Fruit fly (Drosophila melanogaster) whole organism, adult: ENCODE measurements around the gene CG43439.
A peak's percentile ranks its signal among the peaks of the same experiment; 100 is the strongest.

Source experiments
- CG11617 ChIP-seq: fragments of 200-800 bp; sonication (Bioruptor generic); optimal IDR thresholded peaks from 2 replicates; lab custom pipeline; 2017; ENCODE audit warnings: mild to moderate bottlenecking, missing biosample characterization, missing genetic modification reagents, missing genetic modification characterization
- CG12768 ChIP-seq: fragments of 200-800 bp; sonication (Bioruptor generic); optimal IDR thresholded peaks from 2 replicates; lab custom pipeline; 2017; ENCODE audit warnings: missing biosample characterization, missing genetic modification characterization, mild to moderate bottlenecking, moderate library complexity, missing genetic modification reagents
- CG14711 ChIP-seq: fragments of 200-800 bp; sonication (Bioruptor generic); optimal IDR thresholded peaks from 2 replicates; lab custom pipeline; 2018; ENCODE audit warnings: missing biosample characterization, mild to moderate bottlenecking, missing genetic modification characterization, moderate library complexity
- CG1620 ChIP-seq: fragments of 200-800 bp; sonication (Bioruptor generic); optimal IDR thresholded peaks from 2 replicates; lab custom pipeline; 2016; ENCODE audit warnings: missing biosample characterization, missing genetic modification characterization
- CG33017 ChIP-seq: fragments of 200-800 bp; sonication (Bioruptor generic); optimal IDR thresholded peaks from 2 replicates; lab custom pipeline; 2018; ENCODE audit warnings: missing biosample characterization, mild to moderate bottlenecking, missing genetic modification characterization, moderate library complexity
- CG5204 ChIP-seq: fragments of 200-800 bp; sonication (Bioruptor generic); optimal IDR thresholded peaks from 2 replicates; lab custom pipeline; 2016; ENCODE audit warnings: missing biosample characterization, missing genetic modification characterization
- CG7045 ChIP-seq: fragments of 200-800 bp; sonication (Bioruptor generic); optimal IDR thresholded peaks from 2 replicates; lab custom pipeline; 2017; ENCODE audit warnings: missing biosample characterization, mild to moderate bottlenecking, missing genetic modification characterization
- CG7101 ChIP-seq: fragments of 200-800 bp; sonication (Bioruptor generic); optimal IDR thresholded peaks from 2 replicates; lab custom pipeline; 2018; ENCODE audit warnings: missing biosample characterization, mild to moderate bottlenecking, missing genetic modification characterization, moderate library complexity
- Clk ChIP-seq: fragments of 200-800 bp; sonication (Bioruptor generic); optimal IDR thresholded peaks from 2 replicates; lab custom pipeline; 2017; ENCODE audit warnings: missing biosample characterization, missing genetic modification characterization
- Crg-1 ChIP-seq: fragments of 200-800 bp; sonication (Bioruptor generic); optimal IDR thresholded peaks from 2 replicates; lab custom pipeline; 2016; ENCODE audit warnings: missing biosample characterization, missing genetic modification characterization
- Hr96 ChIP-seq: fragments of 200-800 bp; sonication (Bioruptor generic); optimal IDR thresholded peaks from 2 replicates; lab custom pipeline; 2016; ENCODE audit warnings: missing biosample characterization, missing genetic modification characterization
- Mnt ChIP-seq: fragments of 200-800 bp; sonication (Bioruptor generic); optimal IDR thresholded peaks from 2 replicates; lab custom pipeline; 2016; ENCODE audit warnings: missing biosample characterization, mild to moderate bottlenecking, missing genetic modification characterization
- bab1 ChIP-seq: fragments of 200-800 bp; sonication (Bioruptor generic); optimal IDR thresholded peaks from 3 replicates; lab custom pipeline; 2019; ENCODE audit warnings: missing biosample characterization, mild to moderate bottlenecking, missing genetic modification characterization, moderate library complexity
- cic ChIP-seq: fragments of 200-800 bp; sonication (Bioruptor generic); optimal IDR thresholded peaks from 2 replicates; lab custom pipeline; 2017; ENCODE audit warnings: missing biosample characterization, mild to moderate bottlenecking, missing genetic modification characterization, moderate library complexity
- cnc ChIP-seq, 2 experiments: fragments of >200 bp; optimal IDR thresholded peaks; 2 replicates each; lab custom pipeline; 2017
- kay ChIP-seq: fragments of 200-800 bp; sonication (Bioruptor generic); peaks from one replicate; lab custom pipeline; 2016; ENCODE audit warnings: missing biosample characterization, missing genetic modification characterization, borderline replicate concordance
- ovo ChIP-seq: fragments of 200-800 bp; sonication (Bioruptor generic); optimal IDR thresholded peaks from 2 replicates; lab custom pipeline; 2016; ENCODE audit warnings: missing biosample characterization, missing genetic modification characterization
- pad ChIP-seq: fragments of 200-800 bp; sonication (Bioruptor generic); optimal IDR thresholded peaks from 3 replicates; lab custom pipeline; 2017; ENCODE audit warnings: missing biosample characterization, missing genetic modification characterization, mild to moderate bottlenecking, moderate library complexity, missing genetic modification reagents
- tj ChIP-seq: fragments of 200-800 bp; sonication (Bioruptor generic); optimal IDR thresholded peaks from 3 replicates; lab custom pipeline; 2017; ENCODE audit warnings: missing biosample characterization, mild to moderate bottlenecking, missing genetic modification characterization, moderate library complexity
- toe ChIP-seq: fragments of 200-800 bp; sonication (Bioruptor generic); optimal IDR thresholded peaks from 2 replicates; lab custom pipeline; 2016; ENCODE audit warnings: missing biosample characterization, missing genetic modification characterization

Gene CG43439

DNA sequence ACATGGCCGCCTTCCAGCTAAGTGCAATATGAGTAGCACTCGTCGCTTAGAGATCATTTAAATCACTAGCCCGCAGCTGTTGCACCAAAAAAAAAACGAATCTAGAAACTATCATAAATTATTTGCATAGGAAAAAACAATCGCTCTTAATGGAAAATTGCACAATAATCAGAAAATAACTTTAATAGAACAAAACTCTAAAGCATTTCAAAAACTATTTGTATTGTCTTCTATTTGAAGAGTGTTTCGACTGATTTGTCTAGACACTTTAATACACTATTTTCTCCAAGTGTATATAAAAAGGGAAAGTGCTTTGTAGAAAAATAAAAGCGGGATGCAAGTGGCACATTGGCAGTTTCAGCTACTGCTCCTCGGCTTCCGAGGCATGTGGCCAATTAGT lies 22.0 kb upstream of the CG43439 start:
- TF ChIP-seq pad (no peak), CG14711 (tag; lab: Kevin White, UChicago) (no peak), Hr96 (GFP tag; lab: Kevin White, UChicago) (no peak), tj (no peak), CG12768 (no peak), bab1 (GFP tag; lab: Kevin White, UChicago) (no peak), kay (GFP tag; lab: Kevin White, UChicago) (no peak), Mnt (GFP tag; lab: Kevin White, UChicago) (no peak), cic (GFP tag; lab: Kevin White, UChicago) (no peak), ovo (GFP tag; lab: Kevin White, UChicago) (no peak), toe (GFP tag; lab: Kevin White, UChicago) (no peak), CG7101 (no peak), CG7045 (GFP tag; lab: Kevin White, UChicago) (no peak), cnc (optimal IDR thresholded peaks at IDR 0.05; lab: Kevin White, UChicago) (no peak), CG11617 (GFP tag; lab: Kevin White, UChicago) (no peak), Crg-1 (GFP tag; lab: Kevin White, UChicago) (no peak), CG5204 (GFP tag; lab: Kevin White, UChicago) (no peak), CG1620 (no peak), CG33017 (tag; lab: Kevin White, UChicago) (no peak), Clk (GFP tag; lab: Kevin White, UChicago) (no peak)

dm6 chr3L:7003132-7003531 lies 18.7 kb upstream of the CG43439 start:
- TF ChIP-seq CG33017 (tag; lab: Kevin White, UChicago) (no peak), CG7045 (GFP tag; lab: Kevin White, UChicago) (no peak), CG1620 (no peak), CG7101 (no peak), Mnt (GFP tag; lab: Kevin White, UChicago) (no peak), ovo (GFP tag; lab: Kevin White, UChicago) (no peak), Clk (GFP tag; lab: Kevin White, UChicago) (no peak), pad (no peak), cnc (optimal IDR thresholded peaks at IDR 0.05; lab: Kevin White, UChicago) (no peak), Hr96 (GFP tag; lab: Kevin White, UChicago) (no peak), cic (GFP tag; lab: Kevin White, UChicago) (no peak), CG14711 (tag; lab: Kevin White, UChicago) (no peak), bab1 (GFP tag; lab: Kevin White, UChicago) (no peak), Crg-1 (GFP tag; lab: Kevin White, UChicago) (no peak), tj (no peak), CG5204 (GFP tag; lab: Kevin White, UChicago) (no peak), toe (GFP tag; lab: Kevin White, UChicago) (no peak)

DNA sequence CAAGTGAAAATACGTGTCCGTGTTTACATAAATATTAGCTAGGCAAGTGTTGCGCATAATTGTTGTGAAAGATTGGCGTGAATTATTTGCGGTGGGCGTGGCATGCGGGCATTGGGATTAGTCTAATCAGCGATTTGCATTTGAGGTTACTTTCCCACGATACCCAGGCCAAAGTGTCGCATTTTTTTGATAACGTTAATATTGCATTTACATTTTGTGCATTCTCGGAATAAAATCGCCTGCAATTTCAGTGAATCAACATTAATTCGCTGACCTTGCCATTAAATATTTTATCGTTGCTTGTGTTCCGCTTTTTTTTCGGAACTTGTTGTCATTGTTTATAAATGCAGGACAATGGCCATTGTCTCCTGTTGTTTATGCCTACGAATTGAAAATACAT lies 18.0 kb upstream of the CG43439 start:
- TF ChIP-seq tj (peak; percentile 81), kay (GFP tag; lab: Kevin White, UChicago) (no peak)

dm6 chr3L:7001855-7002254 lies 17.5 kb upstream of the CG43439 start:
- TF ChIP-seq Clk (GFP tag; lab: Kevin White, UChicago) (no peak), toe (GFP tag; lab: Kevin White, UChicago) (no peak), CG5204 (GFP tag; lab: Kevin White, UChicago) (no peak), CG7101 (no peak), kay (GFP tag; lab: Kevin White, UChicago) (no peak), bab1 (GFP tag; lab: Kevin White, UChicago) (no peak), CG33017 (tag; lab: Kevin White, UChicago) (no peak), Mnt (GFP tag; lab: Kevin White, UChicago) (no peak), CG1620 (no peak), CG11617 (GFP tag; lab: Kevin White, UChicago) (no peak), cnc (optimal IDR thresholded peaks at IDR 0.05; lab: Kevin White, UChicago) (no peak), pad (no peak), Crg-1 (GFP tag; lab: Kevin White, UChicago) (no peak), cic (GFP tag; lab: Kevin White, UChicago) (no peak), ovo (GFP tag; lab: Kevin White, UChicago) (no peak), tj (no peak), CG14711 (tag; lab: Kevin White, UChicago) (no peak), Hr96 (GFP tag; lab: Kevin White, UChicago) (no peak)

DNA sequence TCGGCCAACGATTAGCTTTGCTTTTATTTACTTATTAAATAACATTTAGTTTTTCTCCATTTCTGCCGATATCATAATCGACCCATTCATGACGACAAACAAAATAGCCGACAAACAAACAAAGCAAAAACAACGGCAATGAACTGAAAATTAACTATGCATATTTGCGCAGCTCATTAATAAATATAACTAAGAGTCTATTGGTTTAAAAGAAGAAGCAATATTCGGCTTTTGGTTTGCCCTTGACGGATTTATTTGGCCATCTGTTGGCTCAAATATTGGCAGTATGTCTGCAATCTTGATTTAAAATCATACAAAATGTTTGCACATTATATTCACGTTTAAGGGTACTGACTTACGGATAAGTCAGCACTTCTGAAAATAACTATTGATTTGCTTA lies 15.6 kb upstream of the CG43439 start:
- TF ChIP-seq cic (GFP tag; lab: Kevin White, UChicago) (no peak), CG1620 (no peak), tj (no peak), kay (GFP tag; lab: Kevin White, UChicago) (no peak)

dm6 chr3L:6998692-6999091 lies 14.3 kb upstream of the CG43439 start, which contains the start of gene Mp:
TSS of gene Mp (plus strand) at chr3L:6998843.
- peak; percentile 12 for TF ChIP-seq bab1 (GFP tag; lab: Kevin White, UChicago)
- no peak for TF ChIP-seq CG14711 (tag; lab: Kevin White, UChicago)
- TF ChIP-seq Mnt (GFP tag; lab: Kevin White, UChicago), result peak; percentile 78

- TF ChIP-seq cnc (optimal IDR thresholded peaks at IDR 0.05; lab: Kevin White, UChicago), result no peak
Observed at dm6 chr3L:6997410-6997809, 13.0 kb upstream of the CG43439 start.
